Worm (Caenorhabditis elegans) whole organism, mixed stage, embryonic: Measurements from ENCODE around the gene F14D7.9.

Source experiments
- bed-3 ChIP-seq: fragments of 200-800 bp; sonication (Bioruptor generic); optimal IDR thresholded peaks from 3 replicates; lab custom pipeline; 2018; ENCODE audit warnings: mild to moderate bottlenecking, missing genetic modification characterization, moderate library complexity, missing compliant biosample characterization
- blmp-1 ChIP-seq: fragments of 150-350 bp; optimal IDR thresholded peaks from 2 replicates; lab custom pipeline; 2014; ENCODE audit warnings: missing biosample characterization, missing genetic modification characterization
- ceh-39 ChIP-seq: fragments of 150-350 bp; optimal IDR thresholded peaks from 2 replicates; lab custom pipeline; 2014; ENCODE audit warnings: missing biosample characterization, missing genetic modification characterization
- ceh-43 ChIP-seq: fragments of 200-800 bp; sonication (Bioruptor generic); optimal IDR thresholded peaks from 2 replicates; lab custom pipeline; 2018; ENCODE audit warnings: mild to moderate bottlenecking, missing genetic modification characterization, moderate library complexity, missing compliant biosample characterization
- ceh-83 ChIP-seq: fragments of 200-800 bp; sonication (Bioruptor generic); optimal IDR thresholded peaks from 2 replicates; lab custom pipeline; 2018; ENCODE audit warnings: mild to moderate bottlenecking, missing genetic modification characterization, missing compliant biosample characterization
- ces-1 ChIP-seq: fragments of 150-350 bp; optimal IDR thresholded peaks from 2 replicates; lab custom pipeline; 2014; ENCODE audit warnings: missing biosample characterization, missing genetic modification reagents, missing genetic modification characterization
- cnd-1 ChIP-seq: fragments of 200-800 bp; sonication (Bioruptor generic); optimal IDR thresholded peaks from 2 replicates; lab custom pipeline; 2018; ENCODE audit warnings: mild to moderate bottlenecking, missing genetic modification characterization, missing compliant biosample characterization
- drap-1 ChIP-seq: fragments of 200-800 bp; sonication (Bioruptor generic); optimal IDR thresholded peaks from 3 replicates; lab custom pipeline; 2018; ENCODE audit warnings: mild to moderate bottlenecking, missing genetic modification characterization, missing compliant biosample characterization
- elt-1 ChIP-seq: sonication (generic microtip); optimal IDR thresholded peaks from 2 replicates; lab custom pipeline; 2017; ENCODE audit warnings: missing genetic modification characterization, mild to moderate bottlenecking, missing compliant biosample characterization, antibody characterized with exemption, moderate library complexity, borderline replicate concordance; ENCODE audit not compliant: insufficient read depth
- elt-3 ChIP-seq: fragments of 150-350 bp; optimal IDR thresholded peaks from 2 replicates; lab custom pipeline; 2014; ENCODE audit warnings: missing biosample characterization, missing genetic modification characterization
- flh-1 ChIP-seq: fragments of 200-800 bp; sonication (Bioruptor generic); optimal IDR thresholded peaks from 2 replicates; lab custom pipeline; 2018; ENCODE audit warnings: mild to moderate bottlenecking, missing genetic modification characterization, moderate library complexity, missing compliant biosample characterization
- ham-2 ChIP-seq: fragments of 200-800 bp; sonication (Bioruptor generic); optimal IDR thresholded peaks from 2 replicates; lab custom pipeline; 2018; ENCODE audit warnings: mild to moderate bottlenecking, missing genetic modification characterization, missing compliant biosample characterization
- lin-13 ChIP-seq: fragments of 150-350 bp; optimal IDR thresholded peaks from 2 replicates; lab custom pipeline; 2014; ENCODE audit warnings: missing biosample characterization, missing genetic modification characterization
- lin-32 ChIP-seq: fragments of 200-800 bp; sonication (Bioruptor generic); optimal IDR thresholded peaks from 2 replicates; lab custom pipeline; 2018; ENCODE audit warnings: mild to moderate bottlenecking, missing genetic modification characterization, missing compliant biosample characterization
- lsy-2 ChIP-seq: fragments of 150-350 bp; optimal IDR thresholded peaks from 2 replicates; lab custom pipeline; 2014; ENCODE audit warnings: missing biosample characterization, missing genetic modification characterization
- mls-2 ChIP-seq: sonication (generic microtip); optimal IDR thresholded peaks from 2 replicates; lab custom pipeline; 2016; ENCODE audit warnings: mild to moderate bottlenecking, missing genetic modification characterization, moderate library complexity, missing compliant biosample characterization
- nhr-12 ChIP-seq: fragments of 150-350 bp; optimal IDR thresholded peaks from 2 replicates; lab custom pipeline; 2014; ENCODE audit warnings: missing biosample characterization, missing genetic modification characterization
- nhr-2 ChIP-seq: fragments of 150-350 bp; optimal IDR thresholded peaks from 2 replicates; lab custom pipeline; 2014; ENCODE audit warnings: missing biosample characterization, missing genetic modification characterization
- nhr-237 ChIP-seq: fragments of 150-350 bp; optimal IDR thresholded peaks from 2 replicates; lab custom pipeline; 2014; ENCODE audit warnings: missing biosample characterization, missing genetic modification characterization
- nhr-28 ChIP-seq: fragments of 150-350 bp; optimal IDR thresholded peaks from 2 replicates; lab custom pipeline; 2014; ENCODE audit warnings: missing biosample characterization, missing genetic modification characterization
- nhr-76 ChIP-seq: sonication (generic microtip); optimal IDR thresholded peaks from 2 replicates; lab custom pipeline; 2017; ENCODE audit warnings: missing biosample characterization, missing genetic modification characterization
- pha-4 ChIP-seq: fragments of 150-350 bp; optimal IDR thresholded peaks from 2 replicates; lab custom pipeline; 2018; ENCODE audit warnings: missing biosample characterization, missing genetic modification reagents, missing genetic modification characterization
- sem-2 ChIP-seq: fragments of 200-800 bp; sonication (Bioruptor generic); optimal IDR thresholded peaks from 2 replicates; lab custom pipeline; 2018; ENCODE audit warnings: mild to moderate bottlenecking, missing genetic modification characterization, missing compliant biosample characterization
- snpc-4 ChIP-seq: fragments of 150-350 bp; optimal IDR thresholded peaks from 2 replicates; lab custom pipeline; 2014; ENCODE audit warnings: missing biosample characterization, missing genetic modification characterization
- sptf-1 ChIP-seq: sonication (generic microtip); optimal IDR thresholded peaks from 2 replicates; lab custom pipeline; 2017; ENCODE audit warnings: mild to moderate bottlenecking, missing genetic modification characterization, moderate library complexity, missing compliant biosample characterization
- tbx-8 ChIP-seq: fragments of 200-800 bp; sonication (Bioruptor generic); optimal IDR thresholded peaks from 2 replicates; lab custom pipeline; 2018; ENCODE audit warnings: mild to moderate bottlenecking, missing genetic modification characterization, moderate library complexity, missing compliant biosample characterization
- unc-120 ChIP-seq: sonication (generic microtip); optimal IDR thresholded peaks from 2 replicates; lab custom pipeline; 2017; ENCODE audit warnings: missing genetic modification characterization, missing compliant biosample characterization; ENCODE audit not compliant: poor library complexity, severe bottlenecking
- unc-39 ChIP-seq: fragments of 150-350 bp; optimal IDR thresholded peaks from 2 replicates; lab custom pipeline; 2014; ENCODE audit warnings: missing biosample characterization, missing genetic modification characterization
- unc-62 ChIP-seq: fragments of 150-350 bp; optimal IDR thresholded peaks from 2 replicates; lab custom pipeline; 2014; ENCODE audit warnings: missing biosample characterization, missing genetic modification reagents, missing genetic modification characterization
- zip-8 ChIP-seq: fragments of 150-350 bp; optimal IDR thresholded peaks from 2 replicates; lab custom pipeline; 2014; ENCODE audit warnings: missing biosample characterization, missing genetic modification characterization
- ztf-11 ChIP-seq: fragments of 150-350 bp; optimal IDR thresholded peaks from 2 replicates; lab custom pipeline; 2014; ENCODE audit warnings: missing biosample characterization, missing genetic modification characterization

F14D7.9 gene

ce11 chrV:14327776-14328175, 33.3 kb downstream of the F14D7.9 start, which contains the start of gene F47B8.5:
Gene F47B8.5 (minus strand): TSS chrV:14327876.
- TF ChIP-seq ztf-11 (tag; lab: Kevin White, UChicago) (no peak), cnd-1 (tag; lab: Kevin White, UChicago) (no peak), tbx-8 (GFP tag; lab: Kevin White, UChicago) (no peak), unc-120 (tag; lab: Kevin White, UChicago) (no peak), sptf-1 (tag; lab: Kevin White, UChicago) (no peak), lin-13 (no peak), ces-1 (no peak), elt-3 (no peak), blmp-1 (tag; lab: Kevin White, UChicago) (no peak), zip-8 (tag; lab: Kevin White, UChicago) (no peak), lin-32 (no peak)

- TF ChIP-seq bed-3 (GFP tag; lab: Kevin White, UChicago) (no peak), unc-120 (tag; lab: Kevin White, UChicago) (no peak), tbx-8 (GFP tag; lab: Kevin White, UChicago) (no peak), nhr-237 (no peak), nhr-12 (tag; lab: Kevin White, UChicago) (no peak), lin-32 (no peak), nhr-76 (tag; lab: Kevin White, UChicago) (no peak), ces-1 (no peak), ceh-39 (tag; lab: Kevin White, UChicago) (no peak), elt-3 (no peak), zip-8 (tag; lab: Kevin White, UChicago) (no peak), ceh-83 (GFP tag; lab: Kevin White, UChicago) (no peak), drap-1 (GFP tag; lab: Kevin White, UChicago) (no peak), ztf-11 (tag; lab: Kevin White, UChicago) (no peak), flh-1 (GFP tag; lab: Kevin White, UChicago) (no peak)
Observed at ce11 chrV:14328806-14329205, 34.3 kb downstream of the F14D7.9 start, which contains the start of gene pepm-1. Gene pepm-1 (plus strand): TSS chrV:14329106.

ce11 chrV:14331477-14331876, 37.0 kb downstream of the F14D7.9 start, which contains the start of gene F47B8.8:
Gene F47B8.8 (plus strand): TSS chrV:14331733.
- no peak for TF ChIP-seq pha-4 (tag; lab: Kevin White, UChicago)
- TF ChIP-seq ham-2: no peak
- TF ChIP-seq lin-32: no peak
- no peak for TF ChIP-seq cnd-1 (tag; lab: Kevin White, UChicago)
- no peak for TF ChIP-seq flh-1 (GFP tag; lab: Kevin White, UChicago)
- no peak for TF ChIP-seq ztf-11 (tag; lab: Kevin White, UChicago)
- no peak for TF ChIP-seq snpc-4 (tag; lab: Kevin White, UChicago)
- no peak for TF ChIP-seq mls-2 (tag; lab: Kevin White, UChicago)
- TF ChIP-seq nhr-12 (tag; lab: Kevin White, UChicago): no peak
- no peak for TF ChIP-seq ces-1
- TF ChIP-seq ceh-83 (GFP tag; lab: Kevin White, UChicago): no peak
- TF ChIP-seq nhr-237: no peak

ce11 chrV:14333116-14333515, 38.6 kb downstream of the F14D7.9 start, which contains the start of gene srm-4:
Gene srm-4 (plus strand): TSS chrV:14333416.
- no peak for TF ChIP-seq nhr-76 (tag; lab: Kevin White, UChicago)
- no peak for TF ChIP-seq flh-1 (GFP tag; lab: Kevin White, UChicago)
- TF ChIP-seq ceh-43 (GFP tag; lab: Kevin White, UChicago): no peak
- no peak for TF ChIP-seq drap-1 (GFP tag; lab: Kevin White, UChicago)
- TF ChIP-seq sem-2 (GFP tag; lab: Kevin White, UChicago): no peak
- TF ChIP-seq unc-62 (GFP tag; lab: Kevin White, UChicago): no peak
- no peak for TF ChIP-seq nhr-12 (tag; lab: Kevin White, UChicago)
- TF ChIP-seq ham-2: no peak
- TF ChIP-seq snpc-4 (tag; lab: Kevin White, UChicago): no peak
- TF ChIP-seq cnd-1 (tag; lab: Kevin White, UChicago): no peak

- no peak for TF ChIP-seq blmp-1 (tag; lab: Kevin White, UChicago)
- no peak for TF ChIP-seq nhr-76 (tag; lab: Kevin White, UChicago)
- TF ChIP-seq drap-1 (GFP tag; lab: Kevin White, UChicago): no peak
- TF ChIP-seq lin-13: no peak
- TF ChIP-seq unc-39 (tag; lab: Kevin White, UChicago): no peak
- no peak for TF ChIP-seq zip-8 (tag; lab: Kevin White, UChicago)
- no peak for TF ChIP-seq unc-62 (GFP tag; lab: Kevin White, UChicago)
- no peak for TF ChIP-seq nhr-2 (tag; lab: Kevin White, UChicago)
- no peak for TF ChIP-seq flh-1 (GFP tag; lab: Kevin White, UChicago)
- TF ChIP-seq ztf-11 (tag; lab: Kevin White, UChicago): no peak
- no peak for TF ChIP-seq nhr-28
- TF ChIP-seq elt-3: no peak
- TF ChIP-seq elt-1 (tag; lab: Kevin White, UChicago): no peak
- TF ChIP-seq ceh-43 (GFP tag; lab: Kevin White, UChicago): no peak
- TF ChIP-seq sem-2 (GFP tag; lab: Kevin White, UChicago): no peak
- TF ChIP-seq lsy-2 (tag; lab: Kevin White, UChicago): no peak
- TF ChIP-seq nhr-12 (tag; lab: Kevin White, UChicago): no peak
- no peak for TF ChIP-seq ces-1
- TF ChIP-seq, all 35 proteins: peak for 0
Observed at ce11 chrV:14334901-14335300, 40.4 kb downstream of the F14D7.9 start, which contains the start of gene srm-5. Gene srm-5 (plus strand): TSS chrV:14335201.
